Fruit fly (Drosophila melanogaster) whole organism, adult: ENCODE measurements around the gene Hsp83.

Experiments
- CG33017 ChIP-seq: fragments of 200-800 bp; sonication (Bioruptor generic); optimal IDR thresholded peaks from 2 replicates; lab custom pipeline; 2018; ENCODE audit warnings: missing biosample characterization, mild to moderate bottlenecking, missing genetic modification characterization, moderate library complexity
- Hr96 ChIP-seq: fragments of 200-800 bp; sonication (Bioruptor generic); optimal IDR thresholded peaks from 2 replicates; lab custom pipeline; 2016; ENCODE audit warnings: missing biosample characterization, missing genetic modification characterization
- cnc ChIP-seq, 2 experiments: fragments of >200 bp; optimal IDR thresholded peaks; 2 replicates each; lab custom pipeline; 2017
- toe ChIP-seq: fragments of 200-800 bp; sonication (Bioruptor generic); optimal IDR thresholded peaks from 2 replicates; lab custom pipeline; 2016; ENCODE audit warnings: missing biosample characterization, missing genetic modification characterization

dm6 chr3L:3179474-3179873, 13.3 kb upstream of the Hsp83 start:
- TF ChIP-seq Hr96 (GFP tag; lab: Kevin White, UChicago), result peak; percentile 36
- TF ChIP-seq toe, result peak; percentile 3
- TF ChIP-seq CG33017 (tag; lab: Kevin White, UChicago), result peak; percentile 73
- TF ChIP-seq cnc (optimal IDR thresholded peaks at IDR 0.05; lab: Kevin White, UChicago), result no peak
